Fruit fly (Drosophila melanogaster): Measurements from ENCODE around the gene Jon66Cii.

DNA sequence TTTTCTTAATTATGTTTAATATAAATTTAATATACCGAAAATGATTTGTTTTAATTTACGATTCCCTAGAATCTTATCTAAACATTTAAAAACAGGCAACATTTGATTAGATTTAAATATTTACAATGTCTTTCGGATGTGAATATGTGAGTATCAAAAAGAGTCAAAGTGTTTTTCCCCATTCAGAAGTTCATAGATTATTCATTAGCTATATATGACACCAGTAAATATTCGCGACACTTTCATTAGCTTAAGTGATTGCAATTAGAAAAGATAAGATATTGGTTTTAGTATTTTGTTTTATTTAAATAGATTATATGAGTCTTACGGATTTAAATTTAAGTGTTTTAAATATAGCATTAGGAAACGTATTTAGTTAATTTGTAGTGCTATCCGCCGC lies 683 bp upstream of the Jon66Cii start:
- TF ChIP-seq psq (optimal IDR thresholded peaks at IDR 0.05) (no peak), ttk (optimal IDR thresholded peaks at IDR 0.05) (no peak), Sin3A (optimal IDR thresholded peaks at IDR 0.05) (no peak), Myc (optimal IDR thresholded peaks at IDR 0.05) (no peak), h (optimal IDR thresholded peaks at IDR 0.05) (no peak)
